Fruit fly (Drosophila melanogaster) whole organism, embryonic: Measurements from ENCODE around the gene Myo28B1.

ENCODE experiments used
- Atf6 ChIP-seq: fragments of 200-800 bp; sonication (Bioruptor generic); IDR thresholded peaks from 2 replicates; pipeline ENCODE4 v1.3.6; 2022; ENCODE audit warnings: missing biosample characterization, missing genetic modification characterization
- CG10321 ChIP-seq: fragments of 200-800 bp; sonication (Bioruptor generic); IDR thresholded peaks from 2 replicates; pipeline ENCODE4 v1.3.6; 2022; ENCODE audit warnings: missing biosample characterization, missing genetic modification characterization
- CG10543 ChIP-seq: fragments of 200-800 bp; sonication (Bioruptor generic); optimal IDR thresholded peaks from 3 replicates; lab custom pipeline; 2017; ENCODE audit warnings: missing biosample characterization, mild to moderate bottlenecking, missing genetic modification characterization, moderate library complexity
- CG10565 ChIP-seq: fragments of 200-800 bp; sonication (Bioruptor generic); optimal IDR thresholded peaks from 3 replicates; lab custom pipeline; 2016; ENCODE audit warnings: missing biosample characterization, mild to moderate bottlenecking, missing genetic modification characterization
- CG11560 ChIP-seq: fragments of 200-800 bp; sonication (Bioruptor generic); IDR thresholded peaks from 3 replicates; pipeline ENCODE4 v1.3.6; 2022; ENCODE audit warnings: missing biosample characterization, missing genetic modification characterization
- CG11695 ChIP-seq: fragments of 200-800 bp; sonication (Bioruptor generic); IDR thresholded peaks from 3 replicates; pipeline ENCODE4 v1.3.6; 2022; ENCODE audit warnings: missing biosample characterization, missing genetic modification characterization
- CG12299 ChIP-seq: fragments of 200-800 bp; sonication (Bioruptor generic); optimal IDR thresholded peaks from 2 replicates; lab custom pipeline; 2018; ENCODE audit warnings: missing biosample characterization, mild to moderate bottlenecking, missing genetic modification characterization
- CG14050 ChIP-seq: fragments of 200-800 bp; sonication (Bioruptor generic); IDR thresholded peaks from 3 replicates; pipeline ENCODE4 v1.3.6; 2022; ENCODE audit warnings: missing biosample characterization, missing genetic modification characterization
- CG15479 ChIP-seq: fragments of 200-800 bp; sonication (Bioruptor generic); optimal IDR thresholded peaks from 3 replicates; lab custom pipeline; 2019; ENCODE audit warnings: missing biosample characterization, mild to moderate bottlenecking, missing genetic modification characterization, moderate library complexity
- CG17568 ChIP-seq: fragments of 200-800 bp; sonication (Bioruptor generic); optimal IDR thresholded peaks from 2 replicates; lab custom pipeline; 2018; ENCODE audit warnings: missing biosample characterization, mild to moderate bottlenecking, missing genetic modification characterization, moderate library complexity
- CG31388 ChIP-seq: fragments of 200-800 bp; sonication (Bioruptor generic); optimal IDR thresholded peaks from 2 replicates; lab custom pipeline; 2016; ENCODE audit warnings: missing biosample characterization, missing genetic modification characterization
- CG34376 ChIP-seq: fragments of 200-800 bp; sonication (Bioruptor generic); optimal IDR thresholded peaks from 2 replicates; lab custom pipeline; 2018; ENCODE audit warnings: missing biosample characterization, mild to moderate bottlenecking, missing genetic modification characterization
- CG4707 ChIP-seq: fragments of 200-800 bp; sonication (Bioruptor generic); optimal IDR thresholded peaks from 2 replicates; lab custom pipeline; 2018; ENCODE audit warnings: missing biosample characterization, mild to moderate bottlenecking, missing genetic modification characterization, moderate library complexity
- CG5953 ChIP-seq: fragments of 200-800 bp; sonication (Bioruptor generic); IDR thresholded peaks from 2 replicates; pipeline ENCODE4 v1.3.6; 2022; ENCODE audit warnings: missing biosample characterization, missing genetic modification characterization
- CG6272 ChIP-seq: fragments of 200-800 bp; sonication (Bioruptor generic); IDR thresholded peaks from 2 replicates; pipeline ENCODE4 v1.3.6; 2022; ENCODE audit warnings: missing biosample characterization, missing genetic modification characterization
- CG6765 ChIP-seq: fragments of 200-800 bp; sonication (Bioruptor generic); optimal IDR thresholded peaks from 3 replicates; lab custom pipeline; 2017; ENCODE audit warnings: missing biosample characterization, mild to moderate bottlenecking, missing genetic modification characterization
- CG6791 ChIP-seq: fragments of 200-800 bp; sonication (Bioruptor generic); IDR thresholded peaks from 3 replicates; pipeline ENCODE4 v1.3.6; 2022; ENCODE audit warnings: missing biosample characterization, missing genetic modification characterization; ENCODE audit not compliant: partially characterized antibody
- Deaf1 ChIP-seq: fragments of 200-800 bp; optimal IDR thresholded peaks from 3 replicates; lab custom pipeline; 2019; ENCODE audit warnings: missing biosample characterization, mild to moderate bottlenecking, missing genetic modification characterization, moderate library complexity
- Ets65A ChIP-seq: fragments of 200-800 bp; sonication (Bioruptor generic); peaks from one replicate; lab custom pipeline; 2016; ENCODE audit warnings: missing biosample characterization, missing genetic modification characterization
- GATAe ChIP-seq: fragments of 200-800 bp; sonication (Bioruptor generic); conservative IDR thresholded peaks from 2 replicates; pipeline ENCODE4 v1.3.6; 2022; ENCODE audit warnings: missing biosample characterization, missing genetic modification characterization
- Gsc ChIP-seq: fragments of 200-800 bp; sonication (Bioruptor generic); IDR thresholded peaks from 2 replicates; pipeline ENCODE4 v1.3.6; 2022; ENCODE audit warnings: missing biosample characterization, missing genetic modification characterization
- Hey ChIP-seq: fragments of 200-800 bp; sonication (Bioruptor generic); optimal IDR thresholded peaks from 3 replicates; lab custom pipeline; 2018; ENCODE audit warnings: missing biosample characterization, mild to moderate bottlenecking, missing genetic modification characterization
- Hr3 ChIP-seq: fragments of 200-800 bp; sonication (Bioruptor generic); optimal IDR thresholded peaks from 3 replicates; lab custom pipeline; 2016; ENCODE audit warnings: missing biosample characterization, missing genetic modification characterization
- Hr78 ChIP-seq, 2 experiments: fragments of 200-800 bp in 1 of 2; fragments of >200 bp in 1 of 2; sonication (Bioruptor generic) in 1 of 2; optimal IDR thresholded peaks; 2 replicates each; lab custom pipeline; 2017 to 2019; ENCODE audit warnings: missing biosample characterization in 2 of 2, missing genetic modification characterization in 2 of 2, mild to moderate bottlenecking in 1 of 2, moderate library complexity in 1 of 2
- Nf-YB ChIP-seq: fragments of 200-800 bp; sonication (Bioruptor generic); optimal IDR thresholded peaks from 3 replicates; lab custom pipeline; 2019; ENCODE audit warnings: missing biosample characterization, mild to moderate bottlenecking, missing genetic modification characterization, moderate library complexity
- Oli ChIP-seq: fragments of 200-800 bp; sonication (Bioruptor generic); optimal IDR thresholded peaks from 2 replicates; lab custom pipeline; 2018; ENCODE audit warnings: missing biosample characterization, mild to moderate bottlenecking, missing genetic modification characterization, moderate library complexity
- Pdp1 ChIP-seq, 2 experiments: fragments of 200-800 bp; sonication (Bioruptor generic); optimal IDR thresholded peaks; 3 replicates each; lab custom pipeline; 2016; ENCODE audit warnings: missing biosample characterization in 2 of 2, missing genetic modification characterization in 2 of 2, mild to moderate bottlenecking in 1 of 2, moderate library complexity in 1 of 2
- Ravus ChIP-seq: fragments of 200-800 bp; sonication (Bioruptor generic); IDR thresholded peaks from 2 replicates; pipeline ENCODE4 v1.3.6; 2022; ENCODE audit warnings: missing biosample characterization, missing genetic modification characterization
- Six4 ChIP-seq: fragments of 200-800 bp; sonication (Bioruptor generic); optimal IDR thresholded peaks from 2 replicates; lab custom pipeline; 2016; ENCODE audit warnings: missing biosample characterization, missing genetic modification characterization
- Trl ChIP-seq, 3 experiments: fragments of >200 bp in 2 of 3; fragments of 200-800 bp in 1 of 3; sonication (Bioruptor generic) in 1 of 3; optimal IDR thresholded peaks; 2 replicates in 1 of 3; 3 replicates in 2 of 3; lab custom pipeline; 2016 to 2017; ENCODE audit warnings: missing biosample characterization in 1 of 3, missing genetic modification characterization in 1 of 3
- ac ChIP-seq: fragments of 200-800 bp; sonication (Bioruptor generic); optimal IDR thresholded peaks from 3 replicates; lab custom pipeline; 2017; ENCODE audit warnings: missing biosample characterization, mild to moderate bottlenecking, missing genetic modification characterization
- chn ChIP-seq: fragments of 200-800 bp; sonication (Bioruptor generic); optimal IDR thresholded peaks from 2 replicates; lab custom pipeline; 2016; ENCODE audit warnings: missing biosample characterization, missing genetic modification characterization
- ci ChIP-seq: fragments of 200-800 bp; sonication (Bioruptor generic); IDR thresholded peaks from 3 replicates; pipeline ENCODE4 v1.3.6; 2022; ENCODE audit warnings: missing biosample characterization, missing genetic modification characterization
- cwo ChIP-seq: fragments of 200-800 bp; sonication (Bioruptor generic); optimal IDR thresholded peaks from 3 replicates; lab custom pipeline; 2017; ENCODE audit warnings: missing biosample characterization, missing genetic modification characterization, mild to moderate bottlenecking, moderate library complexity, missing genetic modification reagents
- dati ChIP-seq: fragments of 200-800 bp; sonication (Bioruptor generic); IDR thresholded peaks from 2 replicates; pipeline ENCODE4 v1.3.6; 2022; ENCODE audit warnings: missing biosample characterization, missing genetic modification characterization
- ems ChIP-seq: fragments of 200-800 bp; sonication (Bioruptor generic); optimal IDR thresholded peaks from 3 replicates; lab custom pipeline; 2016; ENCODE audit warnings: missing biosample characterization, missing genetic modification characterization
- exex ChIP-seq: fragments of 200-800 bp; sonication (Bioruptor generic); optimal IDR thresholded peaks from 4 replicates; lab custom pipeline; 2018; ENCODE audit warnings: missing biosample characterization, mild to moderate bottlenecking, missing genetic modification characterization, moderate library complexity
- gfzf ChIP-seq: fragments of 200-800 bp; sonication (Bioruptor generic); optimal IDR thresholded peaks from 2 replicates; lab custom pipeline; 2016; ENCODE audit warnings: missing biosample characterization, mild to moderate bottlenecking, missing genetic modification characterization, moderate library complexity
- grn ChIP-seq: fragments of 200-800 bp; sonication (Bioruptor generic); optimal IDR thresholded peaks from 3 replicates; lab custom pipeline; 2017; ENCODE audit warnings: missing biosample characterization, missing genetic modification characterization
- h ChIP-seq: fragments of >200 bp; optimal IDR thresholded peaks from 2 replicates; lab custom pipeline; 2017
- klu ChIP-seq: fragments of 200-800 bp; sonication (Bioruptor generic); IDR thresholded peaks from 2 replicates; pipeline ENCODE4 v1.3.6; 2022; ENCODE audit warnings: missing biosample characterization, missing genetic modification characterization
- mirr ChIP-seq: fragments of 200-800 bp; sonication (Bioruptor generic); optimal IDR thresholded peaks from 3 replicates; lab custom pipeline; 2018; ENCODE audit warnings: missing biosample characterization, mild to moderate bottlenecking, missing genetic modification characterization
- slp2 ChIP-seq: fragments of 200-800 bp; sonication (Bioruptor generic); optimal IDR thresholded peaks from 2 replicates; lab custom pipeline; 2016; ENCODE audit warnings: missing biosample characterization, missing genetic modification characterization
- stwl ChIP-seq: fragments of 200-800 bp; sonication (Bioruptor generic); optimal IDR thresholded peaks from 3 replicates; lab custom pipeline; 2018; ENCODE audit warnings: missing biosample characterization, mild to moderate bottlenecking, missing genetic modification characterization, moderate library complexity
- sug ChIP-seq: fragments of 200-800 bp; optimal IDR thresholded peaks from 2 replicates; lab custom pipeline; 2019; ENCODE audit warnings: missing biosample characterization, mild to moderate bottlenecking, missing genetic modification characterization, moderate library complexity
- tgo ChIP-seq: fragments of 200-800 bp; sonication (Bioruptor generic); IDR thresholded peaks from 3 replicates; pipeline ENCODE4 v1.3.6; 2022; ENCODE audit warnings: missing biosample characterization, missing genetic modification characterization
- zen2 ChIP-seq: fragments of 200-800 bp; sonication (Bioruptor generic); IDR thresholded peaks from 3 replicates; pipeline ENCODE4 v1.3.6; 2022; ENCODE audit warnings: missing biosample characterization, missing genetic modification characterization; ENCODE audit not compliant: partially characterized antibody

The Myo28B1 gene

DNA sequence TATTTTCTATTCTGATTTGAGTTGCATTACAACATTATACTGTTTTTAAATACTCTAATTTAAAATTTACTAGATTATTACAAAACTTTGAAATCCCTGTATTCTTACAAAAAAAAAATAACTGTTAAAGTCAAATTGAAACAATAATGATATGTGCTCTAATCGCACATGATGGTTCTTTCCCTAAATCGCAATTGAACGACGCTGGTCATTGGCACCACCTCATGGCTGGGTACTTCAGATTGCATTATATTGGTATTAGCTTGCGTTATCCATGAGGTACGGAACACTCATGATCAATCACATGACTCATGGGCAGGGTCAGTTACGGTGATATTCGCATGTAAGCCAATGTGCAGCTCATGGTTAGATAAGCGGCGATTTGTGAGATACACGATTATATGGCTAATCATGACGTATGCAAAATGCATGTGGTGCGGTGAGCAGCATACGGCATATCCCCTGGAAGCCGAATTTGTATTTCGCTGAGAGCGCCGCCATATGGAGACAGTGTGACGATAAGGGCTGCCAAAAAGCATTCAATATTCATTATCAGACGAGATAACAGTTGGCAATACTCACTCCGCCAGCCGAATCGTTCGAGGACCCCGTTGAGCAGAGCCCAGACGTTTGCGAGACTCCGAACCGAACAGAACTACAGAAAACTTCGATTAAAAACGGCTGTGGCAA lies 12.4 kb downstream of the Myo28B1 start (continued):
- TF ChIP-seq mirr (GFP tag; lab: Kevin White, UChicago) (peak; percentile 18), Atf6 (GFP tag; lab: Robert Waterston, UW) (no peak), CG6272 (GFP tag; lab: Robert Waterston, UW) (no peak), ac (GFP tag; lab: Kevin White, UChicago) (no peak), Oli (tag; lab: Kevin White, UChicago) (no peak), GATAe (GFP tag; lab: Robert Waterston, UW) (peak; percentile 43), tgo (GFP tag; lab: Robert Waterston, UW) (no peak), CG11695 (GFP tag; lab: Robert Waterston, UW) (no peak), chn (GFP tag; lab: Kevin White, UChicago) (no peak), sug (tag; lab: Kevin White, UChicago) (peak; percentile 22), Hey (tag; lab: Kevin White, UChicago) (peak; percentile 32), CG15479 (peak; percentile 85), cwo (GFP tag; lab: Kevin White, UChicago) (no peak), CG10543 (GFP tag; lab: Kevin White, UChicago) (peak; percentile 33), CG14050 (no peak), Ets65A (GFP tag; lab: Kevin White, UChicago) (peak; percentile 55), Deaf1 (tag; lab: Kevin White, UChicago) (peak; percentile 16)
- TF ChIP-seq, all 482 proteins: peak for 12

DNA sequence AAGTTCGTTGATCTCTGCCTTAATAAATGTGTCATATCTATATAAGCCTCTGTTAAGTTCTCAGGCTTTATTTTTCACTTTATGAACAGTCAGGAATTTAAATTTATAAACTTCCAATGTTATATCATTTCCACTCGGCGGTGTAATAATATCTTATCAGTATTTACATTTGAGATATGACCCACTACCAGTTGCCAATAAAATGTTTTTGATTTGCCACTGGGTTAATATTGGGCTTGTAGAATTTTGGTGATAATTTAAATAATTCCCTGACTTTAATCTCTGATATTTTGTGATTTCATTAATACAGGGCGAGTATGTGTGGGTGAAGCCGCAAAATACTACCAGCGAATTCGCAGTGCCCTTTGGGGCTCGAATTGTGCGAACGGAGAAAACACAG lies 14.5 kb downstream of the Myo28B1 start:
- TF ChIP-seq Pdp1 (GFP tag; optimal IDR thresholded peaks at IDR 0.05; lab: Kevin White, UChicago) (peak in 1 of 2 experiments; percentile 26), CG6765 (GFP tag; lab: Kevin White, UChicago) (no peak), CG12299 (no peak), exex (tag; lab: Kevin White, UChicago) (peak; percentile 63), mirr (GFP tag; lab: Kevin White, UChicago) (peak; percentile 85), Nf-YB (GFP tag; lab: Kevin White, UChicago) (no peak)

DNA sequence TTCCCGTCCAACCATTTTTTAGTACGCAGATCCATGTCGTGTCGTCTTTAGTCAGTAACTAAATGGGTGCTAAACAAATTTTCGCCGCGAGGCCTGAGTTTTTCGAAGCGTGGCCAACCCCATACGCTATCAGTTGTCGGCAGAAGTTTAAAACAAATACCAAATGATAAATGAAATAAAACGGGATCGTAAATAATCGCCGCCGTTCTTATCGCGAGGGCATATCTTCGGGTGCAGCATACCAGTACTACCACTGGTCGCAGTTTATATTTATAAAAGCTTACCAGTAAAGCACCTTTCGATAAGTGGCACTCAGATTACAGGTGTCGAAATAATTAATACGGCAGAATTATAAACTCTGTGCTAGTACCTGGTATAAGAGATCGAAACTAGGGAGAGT lies 19.4 kb downstream of the Myo28B1 start:
- TF ChIP-seq CG31388 (GFP tag; lab: Kevin White, UChicago) (no peak), Hr78 (GFP tag; optimal IDR thresholded peaks at IDR 0.05; lab: Kevin White, UChicago) (peak in 1 of 2 experiments; percentile 26), ems (GFP tag; lab: Kevin White, UChicago) (no peak), CG34376 (GFP tag; lab: Kevin White, UChicago) (peak; percentile 97), Trl (optimal IDR thresholded peaks at IDR 0.05; lab: Kevin White, UChicago) (no peak), Trl (GFP tag; optimal IDR thresholded peaks at IDR 0.05; lab: Kevin White, UChicago) (no peak), Ravus (GFP tag; lab: Robert Waterston, UW) (no peak), CG6791 (GFP tag; lab: Robert Waterston, UW) (no peak), CG4707 (GFP tag; lab: Kevin White, UChicago) (no peak), Gsc (GFP tag; lab: Robert Waterston, UW) (no peak), CG11560 (tag; lab: Robert Waterston, UW) (no peak), Pdp1 (GFP tag; optimal IDR thresholded peaks at IDR 0.05; lab: Kevin White, UChicago) (no peak), klu (GFP tag; lab: Robert Waterston, UW) (no peak), zen2 (GFP tag; lab: Robert Waterston, UW) (no peak), ci (GFP tag; lab: Robert Waterston, UW) (0 out of 3 replicates have a peak, but pooled peaks have one; percentile 9), grn (GFP tag; lab: Kevin White, UChicago) (peak; percentile 95), Six4 (GFP tag; lab: Kevin White, UChicago) (no peak), gfzf (GFP tag; lab: Kevin White, UChicago) (no peak), h (lab: Kevin White, UChicago) (no peak), Hr3 (GFP tag; lab: Kevin White, UChicago) (no peak), dati (GFP tag; lab: Robert Waterston, UW) (no peak), slp2 (no peak), CG5953 (GFP tag; lab: Robert Waterston, UW) (no peak), CG10565 (GFP tag; lab: Kevin White, UChicago) (no peak), stwl (tag; lab: Kevin White, UChicago) (no peak), CG17568 (GFP tag; lab: Kevin White, UChicago) (no peak), CG10321 (GFP tag; lab: Robert Waterston, UW) (no peak)
